Fruit fly (Drosophila melanogaster): ENCODE measurements around the gene CG5334.

CG5334 gene

dm6 chrX:14751162-14751561 lies 23.9 kb upstream of the CG5334 start (continued):
- TF ChIP-seq CG7368 (GFP tag; optimal IDR thresholded peaks at IDR 0.05) = no peak
- no peak for TF ChIP-seq fkh (GFP tag; optimal IDR thresholded peaks at IDR 0.05)
- TF ChIP-seq vri (GFP tag; optimal IDR thresholded peaks at IDR 0.05) = no peak
- no peak for TF ChIP-seq eg (GFP tag; IDR thresholded peaks at IDR 0.05)
- no peak for TF ChIP-seq CG11902 (GFP tag; optimal IDR thresholded peaks at IDR 0.05)
- peak; percentile 19 for TF ChIP-seq Smox (GFP tag; optimal IDR thresholded peaks at IDR 0.05)
- no peak for TF ChIP-seq Hr4 (GFP tag; optimal IDR thresholded peaks at IDR 0.05)
- TF ChIP-seq cyc (GFP tag; optimal IDR thresholded peaks at IDR 0.05) = peak; percentile 8
- TF ChIP-seq CG10631 (GFP tag; optimal IDR thresholded peaks at IDR 0.05) = no peak
- peak; percentile 18 for TF ChIP-seq CG32006 (GFP tag; optimal IDR thresholded peaks at IDR 0.05)
- no peak for TF ChIP-seq CG16779 (tag; optimal IDR thresholded peaks at IDR 0.05)
- no peak for TF ChIP-seq acj6 (GFP tag; optimal IDR thresholded peaks at IDR 0.05)
- TF ChIP-seq Sox102F (GFP tag; optimal IDR thresholded peaks at IDR 0.05) = no peak

dm6 chrX:14765024-14765423 lies 10.1 kb upstream of the CG5334 start:
- TF ChIP-seq eg (GFP tag; IDR thresholded peaks at IDR 0.05) (no peak), OdsH (GFP tag; optimal IDR thresholded peaks at IDR 0.05) (no peak), achi (GFP tag; optimal IDR thresholded peaks at IDR 0.05) (no peak), Gug (GFP tag; IDR thresholded peaks at IDR 0.05) (no peak), CG8119 (GFP tag; IDR thresholded peaks at IDR 0.05) (no peak)

dm6 chrX:14765737-14766253 lies 9.3 kb upstream of the CG5334 start, which contains the start of gene CG15890:
CG15890 (minus strand) TSS chrX:14765787.
- TF ChIP-seq svp (GFP tag) = peak; percentile 60
- peak; percentile 30 for TF ChIP-seq esn (GFP tag; optimal IDR thresholded peaks at IDR 0.05)
- TF ChIP-seq Eip78C (GFP tag) = peak; percentile 74
- no peak for TF ChIP-seq CG8319 (GFP tag; optimal IDR thresholded peaks at IDR 0.05)
- no peak for TF ChIP-seq fd59A (GFP tag; optimal IDR thresholded peaks at IDR 0.05)
- peak; percentile 47 for TF ChIP-seq CG32006 (GFP tag; optimal IDR thresholded peaks at IDR 0.05)
- TF ChIP-seq Smox (GFP tag; optimal IDR thresholded peaks at IDR 0.05) = no peak
- TF ChIP-seq acj6 (GFP tag; optimal IDR thresholded peaks at IDR 0.05) = peak; percentile 0
- peak; percentile 12 for TF ChIP-seq topi (GFP tag; optimal IDR thresholded peaks at IDR 0.05)
- TF ChIP-seq Met (GFP tag; optimal IDR thresholded peaks at IDR 0.05) = peak; percentile 8
- no peak for TF ChIP-seq CG4318 (GFP tag; optimal IDR thresholded peaks at IDR 0.05)
- peak; percentile 18 for TF ChIP-seq OdsH (GFP tag; optimal IDR thresholded peaks at IDR 0.05)
- TF ChIP-seq CG6792 (GFP tag; optimal IDR thresholded peaks at IDR 0.05) = peak; percentile 19
- TF ChIP-seq CG11902 (GFP tag; optimal IDR thresholded peaks at IDR 0.05) = no peak
- TF ChIP-seq Eip75B (GFP tag; optimal IDR thresholded peaks at IDR 0.05) = no peak
- TF ChIP-seq CG31627 (GFP tag; optimal IDR thresholded peaks at IDR 0.05) = no peak
- TF ChIP-seq CG9139 (GFP tag; optimal IDR thresholded peaks at IDR 0.05) = no peak

- no peak for TF ChIP-seq CG6808 (GFP tag; optimal IDR thresholded peaks at IDR 0.05)
- TF ChIP-seq pdm3 (GFP tag; optimal IDR thresholded peaks at IDR 0.05) = no peak
- no peak for TF ChIP-seq Gug (GFP tag; IDR thresholded peaks at IDR 0.05)
- TF ChIP-seq CG9139 (GFP tag; optimal IDR thresholded peaks at IDR 0.05) = no peak
- no peak for TF ChIP-seq cyc (GFP tag; optimal IDR thresholded peaks at IDR 0.05)
- TF ChIP-seq CG10669 (GFP tag; optimal IDR thresholded peaks at IDR 0.05) = no peak
- no peak for TF ChIP-seq CG1621 (tag; optimal IDR thresholded peaks at IDR 0.05)
- TF ChIP-seq CG10631 (GFP tag; optimal IDR thresholded peaks at IDR 0.05) = no peak
- TF ChIP-seq CG32006 (GFP tag; optimal IDR thresholded peaks at IDR 0.05) = no peak
- no peak for TF ChIP-seq Smox (GFP tag; optimal IDR thresholded peaks at IDR 0.05)
- TF ChIP-seq fkh (GFP tag; optimal IDR thresholded peaks at IDR 0.05) = no peak
- TF ChIP-seq CG6163 (GFP tag; IDR thresholded peaks at IDR 0.05) = no peak
Observed at dm6 chrX:14776474-14776873, 1.4 kb downstream of the CG5334 start, which contains the start of gene CG5347. CG5347 (plus strand) TSS chrX:14776774.
